Worm (Caenorhabditis elegans): ENCODE results near the gene fipr-16.

ce11 chrIII:8552125-8552524, 38.7 kb downstream of the fipr-16 start, which contains the start of gene C02D5.4:
- TF ChIP-seq nhr-90 (tag; optimal IDR thresholded peaks at IDR 0.05; ENCODE audit: poor library complexity) (no peak), rnt-1 (tag; optimal IDR thresholded peaks at IDR 0.05) (no peak), unc-130 (tag; optimal IDR thresholded peaks at IDR 0.05) (no peak), fkh-10 (GFP tag; optimal IDR thresholded peaks at IDR 0.05) (no peak), mab-9 (GFP tag; IDR thresholded peaks at IDR 0.05) (no peak)
